Worm (Caenorhabditis elegans) whole organism, early embryonic: ENCODE measurements around the gene F52E10.2.

Experiments used
- B0310.2 ChIP-seq: sonication (generic microtip); optimal IDR thresholded peaks from 2 replicates; lab custom pipeline; 2016; ENCODE audit warnings: mild to moderate bottlenecking, missing genetic modification characterization, missing compliant biosample characterization
- F13C5.2 ChIP-seq: sonication (generic microtip); optimal IDR thresholded peaks from 2 replicates; lab custom pipeline; 2017; ENCODE audit warnings: mild to moderate bottlenecking, missing genetic modification characterization, inconsistent platforms, missing compliant biosample characterization
- ama-1 ChIP-seq: fragments of 150-350 bp; optimal IDR thresholded peaks from 2 replicates; lab custom pipeline; 2014
- ceh-13 ChIP-seq: fragments of 200-800 bp; sonication (Bioruptor generic); optimal IDR thresholded peaks from 2 replicates; lab custom pipeline; 2018; ENCODE audit warnings: mild to moderate bottlenecking, missing genetic modification characterization, missing compliant biosample characterization
- ceh-36 ChIP-seq: sonication (generic microtip); optimal IDR thresholded peaks from 2 replicates; lab custom pipeline; 2016; ENCODE audit warnings: missing genetic modification characterization, inconsistent platforms, missing compliant biosample characterization
- ets-7 ChIP-seq: sonication (generic microtip); optimal IDR thresholded peaks from 2 replicates; lab custom pipeline; 2016; ENCODE audit warnings: missing genotype, missing genetic modification characterization, missing compliant biosample characterization
- flt-1 ChIP-seq: fragments of 200-800 bp; sonication (Bioruptor generic); IDR thresholded peaks from 2 replicates; pipeline ENCODE4 v1.3.6; 2022; ENCODE audit warnings: missing genetic modification characterization, missing compliant biosample characterization
- hmbx-1 ChIP-seq: sonication (generic microtip); optimal IDR thresholded peaks from 2 replicates; lab custom pipeline; 2016; ENCODE audit warnings: mild to moderate bottlenecking, missing genetic modification characterization, missing compliant biosample characterization
- hmg-4 ChIP-seq: fragments of 200-800 bp; sonication (Bioruptor generic); optimal IDR thresholded peaks from 2 replicates; lab custom pipeline; 2018; ENCODE audit warnings: mild to moderate bottlenecking, missing genetic modification characterization, missing compliant biosample characterization
- hnd-1 ChIP-seq: sonication (generic microtip); optimal IDR thresholded peaks from 2 replicates; lab custom pipeline; 2016; ENCODE audit warnings: missing genetic modification characterization, missing compliant biosample characterization
- pes-1 ChIP-seq: fragments of 200-800 bp; sonication (Bioruptor generic); IDR thresholded peaks from 2 replicates; pipeline ENCODE4 v1.3.6; 2022; ENCODE audit warnings: missing genetic modification reagents, missing genetic modification characterization, missing compliant biosample characterization
- tbx-37 ChIP-seq: fragments of 200-800 bp; sonication (Bioruptor generic); conservative IDR thresholded peaks from 2 replicates; pipeline ENCODE4 v1.3.6; 2022; ENCODE audit warnings: missing genetic modification reagents, missing genetic modification characterization, missing compliant biosample characterization
- tra-4 ChIP-seq: sonication (generic microtip); optimal IDR thresholded peaks from 2 replicates; lab custom pipeline; 2017; ENCODE audit warnings: missing genetic modification characterization, missing compliant biosample characterization

DNA sequence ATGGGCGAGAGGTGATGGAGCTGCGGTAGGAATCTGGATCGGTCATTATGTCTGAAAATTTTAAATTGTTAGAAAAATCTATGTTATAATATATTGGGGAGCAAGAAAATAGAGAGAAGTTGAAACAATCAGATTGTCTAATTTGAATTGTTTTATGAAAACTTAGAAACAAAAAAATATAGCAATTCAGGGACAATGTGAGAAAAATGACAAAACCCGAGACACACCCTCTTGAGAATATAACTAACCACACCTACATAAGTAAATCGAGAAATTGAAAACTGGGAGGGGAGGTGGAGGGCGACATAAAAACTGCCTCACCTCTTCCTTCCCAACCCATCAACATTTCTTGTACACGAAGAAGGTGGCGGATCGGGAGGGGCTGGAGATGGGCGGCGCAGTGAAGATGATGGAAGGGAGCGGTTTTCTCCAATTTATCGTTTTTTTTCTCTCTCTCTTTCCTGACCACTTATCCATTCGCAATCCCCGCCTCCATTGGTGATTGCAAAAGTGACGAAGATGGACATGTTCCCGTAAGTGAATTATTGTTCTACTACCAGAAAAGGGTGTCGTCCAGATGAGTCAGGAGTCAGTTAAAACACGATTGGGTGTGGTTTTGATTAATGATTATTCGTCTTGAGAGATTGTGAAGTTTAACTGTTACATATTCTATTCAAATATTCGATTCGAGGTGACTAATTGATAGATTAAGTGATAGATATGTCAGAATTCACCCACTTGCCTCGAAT, 17.2 kb downstream of the F52E10.2 start, which contains the start of gene mua-6:
- TF ChIP-seq flt-1, result no peak
- TF ChIP-seq hmg-4 (GFP tag; lab: Kevin White, UChicago), result no peak
- TF ChIP-seq ets-7 (tag; lab: Kevin White, UChicago), result no peak
- no peak for TF ChIP-seq ama-1 (lab: Kevin White, UChicago)
- no peak for TF ChIP-seq hnd-1
- TF ChIP-seq pes-1, result no peak
- TF ChIP-seq tbx-37 (GFP tag; lab: Robert Waterston, UW), result no peak
- no peak for TF ChIP-seq B0310.2 (tag; lab: Kevin White, UChicago)
- no peak for TF ChIP-seq tra-4
- no peak for TF ChIP-seq hmbx-1
- TF ChIP-seq ceh-36 (tag; lab: Kevin White, UChicago), result no peak
- no peak for TF ChIP-seq F13C5.2
- no peak for TF ChIP-seq ceh-13 (GFP tag; lab: Kevin White, UChicago)
